Fruit fly (Drosophila melanogaster): Measurements from ENCODE around the gene Poxm.

The Poxm gene

dm6 chr3R:8300928-8301752 lies 32.5 kb downstream of the Poxm start, which contains the start of the genes CG9626 and mRpL1 (continued):
- TF ChIP-seq CG1832 (GFP tag; optimal IDR thresholded peaks at IDR 0.05) = no peak
- peak; percentile 49; the same call in 1 of the 2 replicates for TF ChIP-seq slbo (GFP tag; IDR thresholded peaks at IDR 0.05)
- no peak for TF ChIP-seq Lim3 (GFP tag; IDR thresholded peaks at IDR 0.05)
- TF ChIP-seq CG2199 (GFP tag; IDR thresholded peaks at IDR 0.05) = peak; percentile 51; the same call in 1 of the 3 replicates
- peak; percentile 71 for TF ChIP-seq Hmr (GFP tag; optimal IDR thresholded peaks at IDR 0.05)
- no peak for TF ChIP-seq CG31224 (GFP tag; IDR thresholded peaks at IDR 0.05)
- TF ChIP-seq kay (GFP tag; optimal IDR thresholded peaks at IDR 0.05) = no peak
- 0 out of 2 replicates have a peak, but pooled peaks have one; percentile 12 for TF ChIP-seq nerfin-2 (GFP tag; IDR thresholded peaks at IDR 0.05; ENCODE audit: partially characterized antibody)
- TF ChIP-seq CG32767 (GFP tag; IDR thresholded peaks at IDR 0.05) = no peak
- TF ChIP-seq Bdp1 (GFP tag; optimal IDR thresholded peaks at IDR 0.05) = no peak
- no peak for TF ChIP-seq stc (GFP tag; IDR thresholded peaks at IDR 0.05)
- no peak for TF ChIP-seq Mes4 (GFP tag; optimal IDR thresholded peaks at IDR 0.05)
- no peak for TF ChIP-seq salm (tag; optimal IDR thresholded peaks at IDR 0.05)
- peak in 1 of 2 experiments; percentile 43 for TF ChIP-seq dpn (GFP tag; optimal IDR thresholded peaks at IDR 0.05)
- TF ChIP-seq sob (GFP tag; IDR thresholded peaks at IDR 0.05) = peak; percentile 55; the same call in 1 of the 2 replicates
- TF ChIP-seq CG17802 (tag; optimal IDR thresholded peaks at IDR 0.05) = peak; percentile 7
- TF ChIP-seq CG10209 (GFP tag; optimal IDR thresholded peaks at IDR 0.05) = no peak
- no peak for TF ChIP-seq eyg (GFP tag; optimal IDR thresholded peaks at IDR 0.05)
- TF ChIP-seq Opbp (GFP tag; IDR thresholded peaks at IDR 0.05; ENCODE audit: partially characterized antibody) = peak; percentile 63; the same call in 2 of the 3 replicates
- TF ChIP-seq caup (GFP tag; optimal IDR thresholded peaks at IDR 0.05; ENCODE audit: severe bottlenecking) = no peak
- TF ChIP-seq CG2120 (GFP tag; optimal IDR thresholded peaks at IDR 0.05) = peak; percentile 49
- peak; percentile 90 for TF ChIP-seq pzg (GFP tag; optimal IDR thresholded peaks at IDR 0.05)
- no peak for TF ChIP-seq CG14860 (GFP tag; IDR thresholded peaks at IDR 0.05; ENCODE audit: partially characterized antibody)
- TF ChIP-seq CG30431 (GFP tag; optimal IDR thresholded peaks at IDR 0.05) = no peak
- TF ChIP-seq cg (GFP tag; optimal IDR thresholded peaks at IDR 0.05) = no peak
- TF ChIP-seq mld (GFP tag; IDR thresholded peaks at IDR 0.05; ENCODE audit: partially characterized antibody) = no peak
- TF ChIP-seq Dref (GFP tag; IDR thresholded peaks at IDR 0.05) = peak; percentile 42
- TF ChIP-seq CG6813 (GFP tag; optimal IDR thresholded peaks at IDR 0.05) = no peak
- TF ChIP-seq CG10267 (tag; optimal IDR thresholded peaks at IDR 0.05) = peak; percentile 94
- peak; percentile 34 for TF ChIP-seq CG12391 (tag; optimal IDR thresholded peaks at IDR 0.05)
- TF ChIP-seq hb (GFP tag; IDR thresholded peaks at IDR 0.05; ENCODE audit: partially characterized antibody) = no peak
- peak; percentile 57 for TF ChIP-seq nmo (GFP tag; optimal IDR thresholded peaks at IDR 0.05)
- TF ChIP-seq so (GFP tag; IDR thresholded peaks at IDR 0.05) = no peak
- TF ChIP-seq Drgx (GFP tag; IDR thresholded peaks at IDR 0.05) = no peak
- TF ChIP-seq phol (tag; optimal IDR thresholded peaks at IDR 0.05) = peak; percentile 47
- no peak for TF ChIP-seq CG6765 (GFP tag; optimal IDR thresholded peaks at IDR 0.05)
- no peak for TF ChIP-seq hkb (optimal IDR thresholded peaks at IDR 0.05)
- no peak for TF ChIP-seq hkb (GFP tag; IDR thresholded peaks at IDR 0.05)
- TF ChIP-seq lola (GFP tag; optimal IDR thresholded peaks at IDR 0.05) = no peak
- peak in 1 of 2 experiments; percentile 16 for TF ChIP-seq crp (GFP tag; optimal IDR thresholded peaks at IDR 0.05)
- TF ChIP-seq eve (GFP tag; optimal IDR thresholded peaks at IDR 0.05) = no peak
- peak; percentile 6 for TF ChIP-seq CG3065 (GFP tag; optimal IDR thresholded peaks at IDR 0.05)
- no peak for TF ChIP-seq zfh1 (GFP tag; IDR thresholded peaks at IDR 0.05)
- TF ChIP-seq toy (GFP tag; IDR thresholded peaks at IDR 0.05) = no peak
- TF ChIP-seq NFAT (GFP tag; IDR thresholded peaks at IDR 0.05) = peak; percentile 46; the same call in 1 of the 2 replicates
- TF ChIP-seq knrl (GFP tag; IDR thresholded peaks at IDR 0.05; ENCODE audit: partially characterized antibody) = no peak
- TF ChIP-seq CG18599 (GFP tag; optimal IDR thresholded peaks at IDR 0.05) = no peak
- TF ChIP-seq CG13424 (tag; optimal IDR thresholded peaks at IDR 0.05) = no peak
